Worm (Caenorhabditis elegans): ENCODE data around the gene gfat-1.

gfat-1 gene

DNA sequence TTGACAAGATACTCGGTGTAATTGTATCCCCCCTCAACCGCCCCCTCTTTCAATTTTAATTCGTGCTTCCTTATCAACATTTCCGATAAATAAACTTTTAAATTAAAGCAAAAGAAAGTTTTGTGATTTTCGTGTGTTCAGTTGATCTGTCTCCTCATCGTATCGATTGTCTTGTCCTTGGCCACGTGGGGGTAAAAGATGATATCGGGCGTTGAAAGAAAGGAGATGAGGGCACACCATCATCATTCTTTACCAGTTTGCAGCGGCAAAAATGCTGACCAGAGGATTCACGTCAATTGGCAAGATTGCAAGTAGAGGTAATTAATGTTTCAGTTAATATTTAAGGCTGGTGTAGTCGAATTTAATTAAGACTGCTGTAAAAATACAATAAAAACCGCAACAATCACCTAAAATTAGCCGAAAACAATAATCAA is 47.9 kb downstream of the gfat-1 start, which contains the start of gene F54D5.7 (continued):
- TF ChIP-seq unc-62 (GFP tag; optimal IDR thresholded peaks at IDR 0.05) (no peak), bed-2 (GFP tag; IDR thresholded peaks at IDR 0.05) (no peak), F49E8.2 (tag; optimal IDR thresholded peaks at IDR 0.05; ENCODE audit: insufficient read depth) (peak; percentile 52), lin-40 (tag; optimal IDR thresholded peaks at IDR 0.05) (peak; percentile 21), rcor-1 (GFP tag; IDR thresholded peaks at IDR 0.05) (peak; percentile 74), dox-1 (GFP tag; IDR thresholded peaks at IDR 0.05) (peak; percentile 61; the same call in 1 of the 2 replicates), lin-35 (GFP tag; optimal IDR thresholded peaks at IDR 0.05) (peak in 1 of 3 experiments; percentile 42), Y56A3A.18 (GFP tag; IDR thresholded peaks at IDR 0.05) (peak; percentile 77; the same call in 1 of the 2 replicates), pha-4 (tag; optimal IDR thresholded peaks at IDR 0.05) (no peak), akir-1 (GFP tag; optimal IDR thresholded peaks at IDR 0.05) (no peak), F39B2.1 (GFP tag; IDR thresholded peaks at IDR 0.05) (no peak), rpc-1 (optimal IDR thresholded peaks at IDR 0.05) (no peak), rpc-1 (tag; optimal IDR thresholded peaks at IDR 0.05) (no peak), sdz-38 (tag; optimal IDR thresholded peaks at IDR 0.05) (no peak), mxl-1 (tag; optimal IDR thresholded peaks at IDR 0.05) (peak; percentile 53), gei-17 (GFP tag; optimal IDR thresholded peaks at IDR 0.05) (peak; percentile 49), K12H6.12 (tag; optimal IDR thresholded peaks at IDR 0.05) (peak; percentile 42), ztf-6 (GFP tag; IDR thresholded peaks at IDR 0.05) (no peak), ccch-3 (GFP tag; optimal IDR thresholded peaks at IDR 0.05) (no peak), lin-54 (GFP tag; optimal IDR thresholded peaks at IDR 0.05) (peak; percentile 76), F33H1.4 (GFP tag; IDR thresholded peaks at IDR 0.05) (peak; percentile 40; the same call in 1 of the 2 replicates), hmg-1.2 (GFP tag; IDR thresholded peaks at IDR 0.05) (peak; percentile 33; the same call in 1 of the 2 replicates), cebp-1 (GFP tag; IDR thresholded peaks at IDR 0.05) (peak; percentile 15; the same call in 1 of the 2 replicates), cebp-1 (tag; optimal IDR thresholded peaks at IDR 0.05) (peak; percentile 73), athp-1 (tag; optimal IDR thresholded peaks at IDR 0.05) (peak; percentile 75), K11D2.4 (GFP tag; IDR thresholded peaks at IDR 0.05) (peak; percentile 60; the same call in 1 of the 2 replicates), nfya-1 (tag; optimal IDR thresholded peaks at IDR 0.05; ENCODE audit: borderline replicate concordance, insufficient read depth) (no peak), him-1 (tag; optimal IDR thresholded peaks at IDR 0.05) (no peak), mes-4 (tag; optimal IDR thresholded peaks at IDR 0.05) (no peak), D2030.7 (GFP tag; IDR thresholded peaks at IDR 0.05) (no peak), attf-5 (GFP tag; optimal IDR thresholded peaks at IDR 0.05) (peak; percentile 75), sea-2 (GFP tag; IDR thresholded peaks at IDR 0.05) (no peak), zfh-2 (GFP tag; conservative IDR thresholded peaks at IDR 0.05) (0 out of 2 replicates have a peak, but pooled peaks have one; percentile 9), egrh-3 (GFP tag; IDR thresholded peaks at IDR 0.05) (0 out of 2 replicates have a peak, but pooled peaks have one; percentile 15), ztf-18 (tag; optimal IDR thresholded peaks at IDR 0.05) (peak; percentile 57), lsy-27 (tag; optimal IDR thresholded peaks at IDR 0.05; ENCODE audit: borderline replicate concordance, insufficient read depth) (no peak), lag-1 (GFP tag; IDR thresholded peaks at IDR 0.05) (no peak), pbrm-1 (GFP tag; IDR thresholded peaks at IDR 0.05) (peak; percentile 65; the same call in 1 of the 2 replicates), aptf-2 (GFP tag; conservative IDR thresholded peaks at IDR 0.05) (0 out of 2 replicates have a peak, but pooled peaks have one; percentile 29), ets-4 (GFP tag; optimal IDR thresholded peaks at IDR 0.05) (peak; percentile 96), let-607 (tag; optimal IDR thresholded peaks at IDR 0.05) (peak in 1 of 2 experiments; percentile 26), mel-28 (tag; optimal IDR thresholded peaks at IDR 0.05; ENCODE audit: borderline replicate concordance) (peak; percentile 26), let-526 (GFP tag; IDR thresholded peaks at IDR 0.05) (0 out of 2 replicates have a peak, but pooled peaks have one; percentile 17), egl-18 (GFP tag; IDR thresholded peaks at IDR 0.05) (no peak), T07F8.4 (tag; optimal IDR thresholded peaks at IDR 0.05) (peak; percentile 22), T26A5.8 (tag; optimal IDR thresholded peaks at IDR 0.05) (no peak), snpc-1.3 (tag; optimal IDR thresholded peaks at IDR 0.05; ENCODE audit: insufficient read depth) (no peak), bed-1 (GFP tag; IDR thresholded peaks at IDR 0.05) (0 out of 2 replicates have a peak, but pooled peaks have one; percentile 39)

Measured in whole organism, young adult.